Worm (Caenorhabditis elegans): ENCODE results near the gene C01G10.18.

DNA sequence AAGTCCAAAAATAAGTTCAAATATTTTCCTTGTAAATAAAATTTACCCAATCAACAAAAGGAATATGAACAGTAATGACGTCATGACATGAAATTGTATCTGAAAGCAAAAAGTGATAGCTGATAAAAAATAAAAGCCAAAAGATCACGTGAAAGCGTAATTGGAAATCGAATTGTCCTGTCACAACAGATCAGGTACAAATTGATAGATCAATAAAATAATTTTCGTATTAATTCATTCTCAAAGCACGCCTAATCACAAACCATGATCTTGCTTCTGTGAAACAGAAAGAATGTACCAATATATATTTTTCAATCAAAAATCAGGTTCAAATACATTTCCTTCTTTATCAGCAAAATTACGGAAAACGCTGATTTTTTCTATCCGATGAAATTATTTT, 31.0 kb upstream of the C01G10.18 start, which contains the start of gene flor-1:
- TF ChIP-seq dve-1 (tag; optimal IDR thresholded peaks at IDR 0.05; ENCODE audit: insufficient read depth) (peak; percentile 20), snpc-1.2 (GFP tag; IDR thresholded peaks at IDR 0.05) (no peak), ceh-28 (tag; optimal IDR thresholded peaks at IDR 0.05) (no peak), ama-1 (optimal IDR thresholded peaks at IDR 0.05) (no peak), dmd-9 (GFP tag; IDR thresholded peaks at IDR 0.05) (no peak), daf-12 (tag; optimal IDR thresholded peaks at IDR 0.05) (no peak), zip-11 (GFP tag; IDR thresholded peaks at IDR 0.05) (no peak), pqm-1 (tag; optimal IDR thresholded peaks at IDR 0.05) (no peak), snpc-4 (tag; optimal IDR thresholded peaks at IDR 0.05) (no peak), lin-29 (GFP tag; IDR thresholded peaks at IDR 0.05) (no peak), nhr-77 (tag; optimal IDR thresholded peaks at IDR 0.05) (no peak), nhr-28 (tag; optimal IDR thresholded peaks at IDR 0.05) (no peak)

Data from whole organism, L4 larva.